Fruit fly (Drosophila melanogaster) whole organism, embryonic: ENCODE data around the gene CG13984.
A peak's percentile ranks its signal among the peaks of the same experiment; 100 is the strongest.

ENCODE experiments used
- Abd-B ChIP-seq: fragments of 200-800 bp; sonication (Bioruptor generic); optimal IDR thresholded peaks from 2 replicates; lab custom pipeline; 2018; ENCODE audit warnings: missing biosample characterization, mild to moderate bottlenecking, missing genetic modification characterization, moderate library complexity
- Ada2b ChIP-seq: fragments of 200-800 bp; sonication (Bioruptor generic); IDR thresholded peaks from 2 replicates; pipeline ENCODE4 v1.3.6; 2022; ENCODE audit warnings: missing biosample characterization, missing genetic modification characterization
- B-H1 ChIP-seq: fragments of 200-800 bp; sonication (Bioruptor generic); IDR thresholded peaks from 3 replicates; pipeline ENCODE4 v1.3.6; 2022; ENCODE audit warnings: missing biosample characterization, missing genetic modification characterization
- B-H2 ChIP-seq: fragments of 200-800 bp; sonication (Bioruptor generic); optimal IDR thresholded peaks from 2 replicates; lab custom pipeline; 2018; ENCODE audit warnings: missing biosample characterization, mild to moderate bottlenecking, missing genetic modification characterization
- CG11093 ChIP-seq: fragments of 200-800 bp; sonication (Bioruptor generic); IDR thresholded peaks from 3 replicates; pipeline ENCODE4 v1.3.6; 2022; ENCODE audit warnings: missing biosample characterization, missing genetic modification characterization
- CG11398 ChIP-seq: fragments of 200-800 bp; sonication (Bioruptor generic); optimal IDR thresholded peaks from 2 replicates; lab custom pipeline; 2016; ENCODE audit warnings: missing biosample characterization, missing genetic modification characterization
- CG12071 ChIP-seq: fragments of 200-800 bp; sonication (Bioruptor generic); optimal IDR thresholded peaks from 3 replicates; lab custom pipeline; 2018; ENCODE audit warnings: missing biosample characterization, mild to moderate bottlenecking, missing genetic modification characterization
- CG12155 ChIP-seq: fragments of 200-800 bp; sonication (Bioruptor generic); optimal IDR thresholded peaks from 3 replicates; lab custom pipeline; 2016; ENCODE audit warnings: missing biosample characterization, missing genetic modification characterization
- CG12219 ChIP-seq: fragments of 200-800 bp; sonication (Bioruptor generic); optimal IDR thresholded peaks from 3 replicates; lab custom pipeline; 2018; ENCODE audit warnings: missing biosample characterization, mild to moderate bottlenecking, missing genetic modification characterization
- CG13775 ChIP-seq: fragments of 200-800 bp; sonication (Bioruptor generic); optimal IDR thresholded peaks from 3 replicates; lab custom pipeline; 2017; ENCODE audit warnings: missing biosample characterization, mild to moderate bottlenecking, missing genetic modification characterization
- CG1603 ChIP-seq: fragments of 200-800 bp; sonication (Bioruptor generic); optimal IDR thresholded peaks from 2 replicates; lab custom pipeline; 2019; ENCODE audit warnings: missing biosample characterization, mild to moderate bottlenecking, missing genetic modification characterization, moderate library complexity
- CG16863 ChIP-seq: fragments of 200-800 bp; sonication (Bioruptor generic); optimal IDR thresholded peaks from 3 replicates; lab custom pipeline; 2016; ENCODE audit warnings: missing biosample characterization, missing genetic modification characterization
- CG17612 ChIP-seq: fragments of 200-800 bp; sonication (Bioruptor generic); IDR thresholded peaks from 2 replicates; pipeline ENCODE4 v1.3.6; 2022; ENCODE audit warnings: missing biosample characterization, missing genetic modification characterization
- CG18262 ChIP-seq: fragments of 200-800 bp; optimal IDR thresholded peaks from 3 replicates; lab custom pipeline; 2019; ENCODE audit warnings: missing biosample characterization, mild to moderate bottlenecking, missing genetic modification characterization, moderate library complexity
- CG18599 ChIP-seq: fragments of 200-800 bp; sonication (Bioruptor generic); optimal IDR thresholded peaks from 3 replicates; lab custom pipeline; 2017; ENCODE audit warnings: missing biosample characterization, missing genetic modification characterization, mild to moderate bottlenecking, moderate library complexity, missing genetic modification reagents
- CG2678 ChIP-seq: fragments of 200-800 bp; sonication (Bioruptor generic); optimal IDR thresholded peaks from 3 replicates; lab custom pipeline; 2019; ENCODE audit warnings: missing biosample characterization, mild to moderate bottlenecking, missing genetic modification characterization, moderate library complexity
- CG30403 ChIP-seq: fragments of 200-800 bp; sonication (Bioruptor generic); optimal IDR thresholded peaks from 3 replicates; lab custom pipeline; 2016; ENCODE audit warnings: missing biosample characterization, missing genetic modification characterization
- CG31441 ChIP-seq: fragments of 200-800 bp; sonication (Bioruptor generic); IDR thresholded peaks from 2 replicates; pipeline ENCODE4 v1.3.6; 2022; ENCODE audit warnings: missing biosample characterization, missing genetic modification characterization
- CG32772 ChIP-seq: fragments of 200-800 bp; sonication (Bioruptor generic); IDR thresholded peaks from 2 replicates; pipeline ENCODE4 v1.3.6; 2022; ENCODE audit warnings: missing biosample characterization, missing genetic modification characterization
- CG4424 ChIP-seq: fragments of 200-800 bp; sonication (Bioruptor generic); optimal IDR thresholded peaks from 3 replicates; lab custom pipeline; 2016; ENCODE audit warnings: missing biosample characterization, missing genetic modification characterization
- CG6272 ChIP-seq: fragments of 200-800 bp; sonication (Bioruptor generic); IDR thresholded peaks from 2 replicates; pipeline ENCODE4 v1.3.6; 2022; ENCODE audit warnings: missing biosample characterization, missing genetic modification characterization
- CG6689 ChIP-seq: fragments of 200-800 bp; sonication (Bioruptor generic); IDR thresholded peaks from 2 replicates; pipeline ENCODE4 v1.3.6; 2022; ENCODE audit warnings: missing biosample characterization, missing genetic modification characterization
- CG7839 ChIP-seq: fragments of 200-800 bp; sonication (Bioruptor generic); optimal IDR thresholded peaks from 3 replicates; lab custom pipeline; 2018; ENCODE audit warnings: missing biosample characterization, mild to moderate bottlenecking, missing genetic modification characterization, moderate library complexity
- CG8388 ChIP-seq: fragments of 200-800 bp; sonication (Bioruptor generic); optimal IDR thresholded peaks from 2 replicates; lab custom pipeline; 2019; ENCODE audit warnings: missing biosample characterization, mild to moderate bottlenecking, missing genetic modification characterization, moderate library complexity
- D19A ChIP-seq: fragments of 200-800 bp; optimal IDR thresholded peaks from 3 replicates; lab custom pipeline; 2019; ENCODE audit warnings: missing biosample characterization, mild to moderate bottlenecking, missing genetic modification characterization, moderate library complexity
- Dbx ChIP-seq: fragments of 200-800 bp; sonication (Bioruptor generic); IDR thresholded peaks from 3 replicates; pipeline ENCODE4 v1.3.6; 2022; ENCODE audit warnings: missing biosample characterization, missing genetic modification characterization
- E2f1 ChIP-seq: fragments of 200-800 bp; sonication (Bioruptor generic); IDR thresholded peaks from 2 replicates; pipeline ENCODE4 v1.3.6; 2022; ENCODE audit warnings: missing biosample characterization, missing genetic modification characterization
- Ets65A ChIP-seq: fragments of 200-800 bp; sonication (Bioruptor generic); peaks from one replicate; lab custom pipeline; 2016; ENCODE audit warnings: missing biosample characterization, missing genetic modification characterization
- Hr51 ChIP-seq, 2 experiments: fragments of 200-800 bp; sonication (Bioruptor generic); optimal IDR thresholded peaks; 2 replicates in 1 of 2; 3 replicates in 1 of 2; lab custom pipeline; 2016 to 2018; ENCODE audit warnings: missing biosample characterization in 2 of 2, missing genetic modification characterization in 2 of 2, mild to moderate bottlenecking in 1 of 2, moderate library complexity in 1 of 2
- Jarid2 ChIP-seq: fragments of 200-800 bp; sonication (Bioruptor generic); optimal IDR thresholded peaks from 3 replicates; lab custom pipeline; 2017; ENCODE audit warnings: mild to moderate bottlenecking, missing biosample characterization, missing genetic modification reagents, missing genetic modification characterization
- Med ChIP-seq: fragments of 200-800 bp; sonication (Bioruptor generic); peaks from one replicate; lab custom pipeline; 2016; ENCODE audit warnings: missing biosample characterization, missing genetic modification characterization, mild to moderate bottlenecking, inconsistent platforms, moderate library complexity
- Ssrp ChIP-seq: fragments of 200-800 bp; sonication (Bioruptor generic); optimal IDR thresholded peaks from 2 replicates; lab custom pipeline; 2018; ENCODE audit warnings: missing biosample characterization, mild to moderate bottlenecking, missing genetic modification characterization, moderate library complexity
- ara ChIP-seq: fragments of 200-800 bp; sonication (Bioruptor generic); IDR thresholded peaks from 2 replicates; pipeline ENCODE4 v1.3.6; 2022; ENCODE audit warnings: missing biosample characterization, missing genetic modification characterization
- bsh ChIP-seq, 2 experiments: fragments of 200-800 bp; sonication (Bioruptor generic); optimal IDR thresholded peaks; 2 replicates each; lab custom pipeline; 2017 to 2018; ENCODE audit warnings: mild to moderate bottlenecking in 2 of 2, missing biosample characterization in 2 of 2, missing genetic modification characterization in 2 of 2, moderate library complexity in 1 of 2
- cas ChIP-seq: fragments of 200-800 bp; sonication (Bioruptor generic); IDR thresholded peaks from 2 replicates; pipeline ENCODE4 v1.3.6; 2022; ENCODE audit warnings: missing biosample characterization, missing genetic modification characterization
- chif ChIP-seq, 2 experiments: fragments of 200-800 bp; sonication (Bioruptor generic); optimal IDR thresholded peaks; 3 replicates each; lab custom pipeline; 2016; ENCODE audit warnings: missing biosample characterization in 2 of 2, missing genetic modification characterization in 2 of 2
- dmrt11E ChIP-seq: fragments of 200-800 bp; sonication (Bioruptor generic); optimal IDR thresholded peaks from 3 replicates; lab custom pipeline; 2018; ENCODE audit warnings: missing biosample characterization, mild to moderate bottlenecking, missing genetic modification characterization, moderate library complexity
- dpn ChIP-seq, 2 experiments: fragments of 200-800 bp; sonication (Bioruptor generic); optimal IDR thresholded peaks; 3 replicates each; lab custom pipeline; 2016; ENCODE audit warnings: missing biosample characterization in 2 of 2, missing genetic modification characterization in 2 of 2
- dysf ChIP-seq: fragments of 200-800 bp; sonication (Bioruptor generic); IDR thresholded peaks from 3 replicates; pipeline ENCODE4 v1.3.6; 2022; ENCODE audit warnings: missing biosample characterization, missing genetic modification characterization
- gce ChIP-seq: fragments of 200-800 bp; sonication (Bioruptor generic); IDR thresholded peaks from 3 replicates; pipeline ENCODE4 v1.3.6; 2022; ENCODE audit warnings: missing biosample characterization, missing genetic modification characterization
- grau ChIP-seq: fragments of 200-800 bp; optimal IDR thresholded peaks from 3 replicates; lab custom pipeline; 2019; ENCODE audit warnings: missing biosample characterization, mild to moderate bottlenecking, missing genetic modification characterization, moderate library complexity
- hbn ChIP-seq: fragments of 200-800 bp; sonication (Bioruptor generic); IDR thresholded peaks from 2 replicates; pipeline ENCODE4 v1.3.6; 2022; ENCODE audit warnings: missing biosample characterization, missing genetic modification characterization; ENCODE audit not compliant: partially characterized antibody
- lab ChIP-seq: fragments of 200-800 bp; sonication (Bioruptor generic); optimal IDR thresholded peaks from 3 replicates; lab custom pipeline; 2017; ENCODE audit warnings: missing biosample characterization, missing genetic modification characterization, mild to moderate bottlenecking, moderate library complexity, missing genetic modification reagents
- lmd ChIP-seq: fragments of 200-800 bp; sonication (Bioruptor generic); IDR thresholded peaks from 2 replicates; pipeline ENCODE4 v1.3.6; 2022; ENCODE audit warnings: missing biosample characterization, missing genetic modification characterization
- pnt ChIP-seq: fragments of 200-800 bp; sonication (Bioruptor generic); optimal IDR thresholded peaks from 3 replicates; lab custom pipeline; 2016; ENCODE audit warnings: missing biosample characterization, missing genetic modification characterization
- prd ChIP-seq, 3 experiments: fragments of >200 bp in 2 of 3; fragments of 200-800 bp in 1 of 3; sonication (Bioruptor generic) in 1 of 3; optimal IDR thresholded peaks in 2 of 3; IDR thresholded peaks in 1 of 3; 2 replicates in 2 of 3; 3 replicates in 1 of 3; pipeline versions ENCODE4 v1.3.6 to Lab custom; 2017 to 2022; ENCODE audit warnings: missing biosample characterization in 1 of 3, missing genetic modification characterization in 1 of 3
- schlank ChIP-seq: fragments of 200-800 bp; sonication (Bioruptor generic); optimal IDR thresholded peaks from 2 replicates; lab custom pipeline; 2018; ENCODE audit warnings: missing biosample characterization, mild to moderate bottlenecking, missing genetic modification characterization
- slbo ChIP-seq: fragments of 200-800 bp; sonication (Bioruptor generic); IDR thresholded peaks from 2 replicates; pipeline ENCODE4 v1.3.6; 2022; ENCODE audit warnings: missing biosample characterization, missing genetic modification characterization
- trh ChIP-seq: fragments of 200-800 bp; sonication (Bioruptor generic); optimal IDR thresholded peaks from 2 replicates; lab custom pipeline; 2016; ENCODE audit warnings: missing biosample characterization, missing genetic modification characterization

Gene CG13984

DNA sequence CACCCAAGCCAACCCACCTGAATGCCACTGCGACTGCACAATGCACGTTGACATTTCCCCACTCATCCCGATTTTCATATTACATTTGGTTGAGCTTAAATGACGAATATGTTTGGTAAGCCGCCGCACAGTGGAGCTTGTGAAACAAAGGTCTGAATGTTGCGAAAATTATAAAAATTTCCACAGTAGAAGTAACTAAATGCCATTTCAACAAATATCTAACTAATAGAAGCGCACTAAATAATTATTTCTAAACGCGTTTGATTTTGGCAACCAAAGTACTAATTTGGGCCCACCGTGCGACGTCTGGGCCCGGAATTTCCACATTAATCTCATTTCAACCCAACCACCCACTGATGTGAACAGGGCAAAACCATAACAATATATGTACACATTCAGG, 1.7 kb upstream of the CG13984 start (continued):
- no peak for TF ChIP-seq CG17612
- no peak for TF ChIP-seq D19A
- TF ChIP-seq Abd-B (GFP tag; lab: Kevin White, UChicago) = peak; percentile 8
- no peak for TF ChIP-seq gce (GFP tag; lab: Robert Waterston, UW)
- TF ChIP-seq CG6272 = no peak
- 0 out of 2 replicates have a peak, but pooled peaks have one; percentile 13 for TF ChIP-seq ara (GFP tag; lab: Robert Waterston, UW)
- 0 out of 2 replicates have a peak, but pooled peaks have one; percentile 13 for TF ChIP-seq lmd (GFP tag; lab: Robert Waterston, UW)
- 0 out of 3 replicates have a peak, but pooled peaks have one; percentile 20 for TF ChIP-seq dysf (GFP tag; lab: Robert Waterston, UW)
- TF ChIP-seq CG30403 (GFP tag; lab: Kevin White, UChicago) = peak; percentile 34
- peak; percentile 47 for TF ChIP-seq lab (GFP tag; lab: Kevin White, UChicago)
- 0 out of 2 replicates have a peak, but pooled peaks have one; percentile 19 for TF ChIP-seq Ada2b (GFP tag; lab: Robert Waterston, UW)
- TF ChIP-seq prd (optimal IDR thresholded peaks at IDR 0.05; lab: Kevin White, UChicago) = no peak
- TF ChIP-seq prd (GFP tag; IDR thresholded peaks at IDR 0.05; lab: Robert Waterston, UW) = peak; percentile 41; the same call in 1 of the 3 replicates
- peak; percentile 18 to 22 for TF ChIP-seq chif (GFP tag; optimal IDR thresholded peaks at IDR 0.05; lab: Kevin White, UChicago)
- TF ChIP-seq Dbx = no peak
- no peak for TF ChIP-seq CG16863
- TF ChIP-seq CG7839 = peak; percentile 38
- peak in 1 of 2 experiments; percentile 40 for TF ChIP-seq Hr51 (GFP tag; optimal IDR thresholded peaks at IDR 0.05; lab: Kevin White, UChicago)
- peak; percentile 11 for TF ChIP-seq pnt (GFP tag; lab: Kevin White, UChicago)
- TF ChIP-seq CG2678 (tag; lab: Kevin White, UChicago) = peak; percentile 10
- peak; percentile 94 for TF ChIP-seq Ets65A (GFP tag; lab: Kevin White, UChicago)
- TF ChIP-seq CG6689 (GFP tag; lab: Robert Waterston, UW) = 0 out of 2 replicates have a peak, but pooled peaks have one; percentile 15
- peak; percentile 10; the same call in 1 of the 2 replicates for TF ChIP-seq E2f1 (GFP tag; lab: Robert Waterston, UW)
- TF ChIP-seq CG18262 (tag; lab: Kevin White, UChicago) = peak; percentile 8
- peak; percentile 3 for TF ChIP-seq CG12219 (GFP tag; lab: Kevin White, UChicago)
- no peak for TF ChIP-seq slbo (GFP tag; lab: Robert Waterston, UW)
- no peak for TF ChIP-seq CG11398
- peak; percentile 23 for TF ChIP-seq CG4424 (GFP tag; lab: Kevin White, UChicago)
- peak; percentile 15 for TF ChIP-seq grau
- no peak for TF ChIP-seq CG12155 (GFP tag; lab: Kevin White, UChicago)
- TF ChIP-seq Med = peak; percentile 78
- no peak for TF ChIP-seq CG13775 (GFP tag; lab: Kevin White, UChicago)
- TF ChIP-seq cas (GFP tag; lab: Robert Waterston, UW) = no peak
- TF ChIP-seq trh (GFP tag; lab: Kevin White, UChicago) = no peak
- TF ChIP-seq CG18599 (GFP tag; lab: Kevin White, UChicago) = peak; percentile 48
- peak; percentile 12 for TF ChIP-seq Ssrp (tag; lab: Kevin White, UChicago)
- TF ChIP-seq Jarid2 (GFP tag; lab: Kevin White, UChicago) = no peak
- no peak for TF ChIP-seq CG32772 (GFP tag; lab: Robert Waterston, UW)
- TF ChIP-seq CG1603 (tag; lab: Kevin White, UChicago) = peak; percentile 40
- peak; percentile 23 for TF ChIP-seq CG8388 (GFP tag; lab: Kevin White, UChicago)
- TF ChIP-seq B-H2 (GFP tag; lab: Kevin White, UChicago) = no peak
- TF ChIP-seq bsh (GFP tag; optimal IDR thresholded peaks at IDR 0.05; lab: Kevin White, UChicago) = peak in 1 of 2 experiments; percentile 54
- no peak for TF ChIP-seq CG11093
- peak in 1 of 2 experiments; percentile 22 for TF ChIP-seq dpn (GFP tag; optimal IDR thresholded peaks at IDR 0.05; lab: Kevin White, UChicago)
- 0 out of 2 replicates have a peak, but pooled peaks have one; percentile 22 for TF ChIP-seq CG31441 (GFP tag; lab: Robert Waterston, UW)
- TF ChIP-seq schlank (tag; lab: Kevin White, UChicago) = no peak
- TF ChIP-seq CG12071 = peak; percentile 8
- no peak for TF ChIP-seq hbn (GFP tag; lab: Robert Waterston, UW)
- TF ChIP-seq dmrt11E = peak; percentile 6
- TF ChIP-seq B-H1 (GFP tag; lab: Robert Waterston, UW) = 0 out of 3 replicates have a peak, but pooled peaks have one; percentile 14
